Worm (Caenorhabditis elegans) whole organism, L4 larva: ENCODE results near the gene skr-18.

Experiments
- F10B5.3 ChIP-seq: sonication (generic microtip); optimal IDR thresholded peaks from 2 replicates; lab custom pipeline; 2016; ENCODE audit warnings: mild to moderate bottlenecking, missing genetic modification characterization, missing compliant biosample characterization
- F37D6.2 ChIP-seq: sonication (generic microtip); optimal IDR thresholded peaks from 2 replicates; lab custom pipeline; 2016; ENCODE audit warnings: mild to moderate bottlenecking, missing genetic modification characterization, missing compliant biosample characterization
- T20F7.1 ChIP-seq: fragments of 200-800 bp; sonication (Bioruptor generic); optimal IDR thresholded peaks from 2 replicates; lab custom pipeline; 2018; ENCODE audit warnings: mild to moderate bottlenecking, missing genetic modification characterization, missing compliant biosample characterization
- T26A8.4 ChIP-seq: fragments of 200-800 bp; sonication (Bioruptor generic); IDR thresholded peaks from 2 replicates; pipeline ENCODE4 v1.3.6; 2022; ENCODE audit warnings: missing genetic modification characterization, missing compliant biosample characterization
- ama-1 ChIP-seq: fragments of 150-350 bp; optimal IDR thresholded peaks from 2 replicates; lab custom pipeline; 2014; ENCODE audit warnings: inconsistent platforms, mixed read lengths
- ceh-20 ChIP-seq: fragments of 200-800 bp; sonication (Bioruptor generic); IDR thresholded peaks from 2 replicates; pipeline ENCODE4 v1.3.6; 2022; ENCODE audit warnings: missing genetic modification reagents, missing genetic modification characterization, missing compliant biosample characterization
- ceh-32 ChIP-seq: sonication (generic microtip); optimal IDR thresholded peaks from 2 replicates; lab custom pipeline; 2016; ENCODE audit warnings: mild to moderate bottlenecking, missing genetic modification characterization, missing compliant biosample characterization; ENCODE audit not compliant: poor library complexity
- ceh-62 ChIP-seq: sonication (generic microtip); optimal IDR thresholded peaks from 2 replicates; lab custom pipeline; 2017; ENCODE audit warnings: missing biosample characterization, missing genetic modification characterization
- ces-1 ChIP-seq: fragments of 150-350 bp; sonication (generic microtip); optimal IDR thresholded peaks from 4 replicates; lab custom pipeline; 2014; ENCODE audit warnings: missing biosample characterization, missing genetic modification reagents, missing genetic modification characterization
- ctbp-1 ChIP-seq: fragments of 200-800 bp; sonication (Bioruptor generic); IDR thresholded peaks from 2 replicates; pipeline ENCODE4 v1.3.6; 2022; ENCODE audit warnings: missing genetic modification reagents, missing genetic modification characterization, missing compliant biosample characterization
- daf-12 ChIP-seq: fragments of 150-350 bp; optimal IDR thresholded peaks from 2 replicates; lab custom pipeline; 2014; ENCODE audit warnings: missing biosample characterization, missing genetic modification reagents, missing genetic modification characterization
- daf-8 ChIP-seq: fragments of 200-800 bp; sonication (Bioruptor generic); IDR thresholded peaks from 2 replicates; pipeline ENCODE4 v1.3.6; 2022; ENCODE audit warnings: missing genetic modification characterization, missing compliant biosample characterization
- dpl-1 ChIP-seq: fragments of 150-350 bp; optimal IDR thresholded peaks from 2 replicates; lab custom pipeline; 2014; ENCODE audit warnings: missing biosample characterization, missing genetic modification reagents, missing genetic modification characterization
- fkh-10 ChIP-seq: fragments of 150-350 bp; optimal IDR thresholded peaks from 2 replicates; lab custom pipeline; 2014; ENCODE audit warnings: missing biosample characterization, missing genetic modification reagents, missing genetic modification characterization
- hif-1 ChIP-seq, 2 experiments: sonication (generic microtip); optimal IDR thresholded peaks; 2 replicates each; lab custom pipeline; 2016 to 2017; ENCODE audit warnings: missing compliant biosample characterization in 2 of 2, missing genetic modification characterization in 2 of 2, missing genetic modification reagents in 2 of 2, missing genotype in 2 of 2, mild to moderate bottlenecking in 1 of 2
- hlh-11 ChIP-seq: fragments of 200-800 bp; sonication (Bioruptor generic); optimal IDR thresholded peaks from 2 replicates; lab custom pipeline; 2018; ENCODE audit warnings: mild to moderate bottlenecking, missing genetic modification characterization, missing compliant biosample characterization
- hlh-30 ChIP-seq: sonication (generic microtip); optimal IDR thresholded peaks from 2 replicates; lab custom pipeline; 2017; ENCODE audit warnings: antibody characterized with exemption, mild to moderate bottlenecking, missing genetic modification characterization, missing compliant biosample characterization; ENCODE audit not compliant: insufficient read depth
- hmg-1.1 ChIP-seq: fragments of 200-800 bp; sonication (Bioruptor generic); IDR thresholded peaks from 2 replicates; pipeline ENCODE4 v1.3.6; 2022; ENCODE audit warnings: missing genetic modification reagents, missing genetic modification characterization, missing compliant biosample characterization
- lim-7 ChIP-seq: fragments of 200-800 bp; sonication (Bioruptor generic); IDR thresholded peaks from 2 replicates; pipeline ENCODE4 v1.3.6; 2022; ENCODE audit warnings: missing genetic modification characterization, missing compliant biosample characterization
- lin-1 ChIP-seq: fragments of 200-800 bp; sonication (Bioruptor generic); IDR thresholded peaks from 2 replicates; pipeline ENCODE4 v1.3.6; 2022; ENCODE audit warnings: missing genetic modification reagents, missing genetic modification characterization, missing compliant biosample characterization
- lin-15B ChIP-seq: fragments of 150-350 bp; sonication (generic microtip); optimal IDR thresholded peaks from 3 replicates; lab custom pipeline; 2014; ENCODE audit warnings: missing biosample characterization, missing genetic modification characterization
- lin-38 ChIP-seq: fragments of 200-800 bp; sonication (Bioruptor generic); IDR thresholded peaks from 2 replicates; pipeline ENCODE4 v1.3.6; 2022; ENCODE audit warnings: missing genetic modification reagents, missing genetic modification characterization, missing compliant biosample characterization
- lin-39 ChIP-seq: fragments of 150-350 bp; optimal IDR thresholded peaks from 2 replicates; lab custom pipeline; 2014; ENCODE audit warnings: missing biosample characterization, missing genetic modification reagents, missing genetic modification characterization
- lir-3 ChIP-seq: sonication (generic microtip); optimal IDR thresholded peaks from 2 replicates; lab custom pipeline; 2016; ENCODE audit warnings: mild to moderate bottlenecking, missing genetic modification characterization, missing compliant biosample characterization
- lsy-2 ChIP-seq, 2 experiments: fragments of 150-350 bp in 1 of 2; sonication (generic microtip) in 1 of 2; optimal IDR thresholded peaks; 2 replicates each; lab custom pipeline; 2014 to 2017; ENCODE audit warnings: missing biosample characterization in 2 of 2, missing genetic modification characterization in 2 of 2
- madf-9 ChIP-seq: fragments of 200-800 bp; sonication (Bioruptor generic); conservative IDR thresholded peaks from 2 replicates; pipeline ENCODE4 v1.3.6; 2022; ENCODE audit warnings: missing genetic modification reagents, missing genetic modification characterization, missing compliant biosample characterization
- mep-1 ChIP-seq: fragments of 150-350 bp; sonication (generic microtip); optimal IDR thresholded peaks from 3 replicates; lab custom pipeline; 2014; ENCODE audit warnings: missing biosample characterization, missing genetic modification characterization
- mes-2 ChIP-seq: sonication (generic microtip); optimal IDR thresholded peaks from 2 replicates; lab custom pipeline; 2016; ENCODE audit warnings: missing genotype, mild to moderate bottlenecking, missing genetic modification characterization, missing compliant biosample characterization; ENCODE audit not compliant: poor library complexity, severe bottlenecking
- mxl-2 ChIP-seq: fragments of 200-800 bp; sonication (Bioruptor generic); conservative IDR thresholded peaks from 2 replicates; pipeline ENCODE4 v1.3.6; 2022; ENCODE audit warnings: missing genetic modification reagents, missing genetic modification characterization, missing compliant biosample characterization
- nhr-10 ChIP-seq: fragments of 150-350 bp; optimal IDR thresholded peaks from 2 replicates; lab custom pipeline; 2014; ENCODE audit warnings: missing biosample characterization, missing genetic modification characterization
- nhr-25 ChIP-seq: sonication (generic microtip); optimal IDR thresholded peaks from 2 replicates; lab custom pipeline; 2017; ENCODE audit warnings: missing genetic modification characterization, mild to moderate bottlenecking, missing compliant biosample characterization, antibody characterized with exemption, moderate library complexity, borderline replicate concordance; ENCODE audit not compliant: insufficient read depth
- nhr-28 ChIP-seq: fragments of 150-350 bp; optimal IDR thresholded peaks from 2 replicates; lab custom pipeline; 2014; ENCODE audit warnings: missing biosample characterization, missing genetic modification characterization
- nhr-6 ChIP-seq: fragments of 150-350 bp; optimal IDR thresholded peaks from 2 replicates; lab custom pipeline; 2014; ENCODE audit warnings: missing biosample characterization, missing genetic modification characterization
- nhr-77 ChIP-seq: fragments of 150-350 bp; optimal IDR thresholded peaks from 2 replicates; lab custom pipeline; 2014; ENCODE audit warnings: missing biosample characterization, missing genetic modification characterization
- php-3 ChIP-seq: fragments of 200-800 bp; sonication (Bioruptor generic); IDR thresholded peaks from 2 replicates; pipeline ENCODE4 v1.3.6; 2022; ENCODE audit warnings: missing genetic modification reagents, missing genetic modification characterization, missing compliant biosample characterization
- skn-1 ChIP-seq: fragments of 150-350 bp; optimal IDR thresholded peaks from 2 replicates; lab custom pipeline; 2014; ENCODE audit warnings: missing biosample characterization, missing genetic modification characterization
- snpc-4 ChIP-seq: fragments of 150-350 bp; optimal IDR thresholded peaks from 2 replicates; lab custom pipeline; 2014; ENCODE audit warnings: missing biosample characterization, missing genetic modification characterization
- unc-130 ChIP-seq: sonication (generic microtip); optimal IDR thresholded peaks from 2 replicates; lab custom pipeline; 2016; ENCODE audit warnings: missing genetic modification reagents, missing genetic modification characterization, missing compliant biosample characterization
- unc-62 ChIP-seq, 3 experiments: fragments of 150-350 bp in 1 of 3; sonication (generic microtip); optimal IDR thresholded peaks in 2 of 3; peaks in 1 of 3; 1 replicate in 1 of 3; 2 replicates in 2 of 3; lab custom pipeline; 2014 to 2017; ENCODE audit warnings: missing biosample characterization in 3 of 3, missing genetic modification characterization in 3 of 3, missing genetic modification reagents in 3 of 3, missing genotype in 1 of 3
- zag-1 ChIP-seq: fragments of 150-350 bp; optimal IDR thresholded peaks from 2 replicates; lab custom pipeline; 2014; ENCODE audit warnings: missing biosample characterization, missing genetic modification characterization
- zip-11 ChIP-seq: fragments of 200-800 bp; sonication (Bioruptor generic); IDR thresholded peaks from 2 replicates; pipeline ENCODE4 v1.3.6; 2022; ENCODE audit warnings: missing genetic modification characterization, missing compliant biosample characterization
- zip-2 ChIP-seq: fragments of 150-350 bp; optimal IDR thresholded peaks from 2 replicates; lab custom pipeline; 2014; ENCODE audit warnings: missing biosample characterization, missing genetic modification characterization

skr-18 gene

DNA sequence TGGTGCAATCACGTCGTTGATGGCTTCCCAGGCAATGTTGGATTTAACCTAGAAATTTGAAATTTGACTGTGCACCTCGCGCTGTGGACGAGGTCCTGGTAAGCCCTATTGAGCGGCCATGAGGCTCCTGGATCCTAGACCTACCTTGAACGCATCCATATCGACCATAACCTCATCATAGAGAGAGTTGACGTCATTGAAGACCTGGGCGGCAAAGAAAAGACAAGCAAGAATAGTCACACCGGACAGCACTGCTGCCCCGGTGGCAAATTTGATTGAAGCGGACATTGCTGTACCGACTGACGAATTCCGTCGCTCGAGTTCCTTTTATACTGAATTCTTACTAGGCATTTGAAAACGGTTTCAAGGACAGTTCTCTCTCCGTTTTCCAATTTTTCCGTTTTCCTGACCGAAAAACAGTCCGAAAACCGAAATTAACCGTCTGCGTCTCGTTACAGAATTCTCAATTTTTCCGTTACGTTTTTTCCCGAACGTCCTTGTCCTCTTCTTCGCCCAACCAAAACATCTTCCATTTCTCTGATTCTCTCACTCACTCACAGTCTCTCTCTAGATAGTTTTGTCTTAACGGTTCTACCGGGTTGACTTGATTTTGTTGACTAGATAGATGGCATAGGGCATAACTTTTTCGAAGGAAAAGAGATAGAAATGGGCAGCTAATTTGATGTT, 31.7 kb downstream of the skr-18 start, which contains the start of gene col-103:
TSS of gene col-103 (minus strand) at position 302 of the 687 bp plus-strand sequence.
- TF ChIP-seq ceh-32 (no peak), fkh-10 (GFP tag; lab: Kevin White, UChicago) (no peak), zip-11 (GFP tag; lab: Robert Waterston, UW) (no peak), ces-1 (GFP tag; lab: Kevin White, UChicago) (no peak), lin-39 (tag; lab: Kevin White, UChicago) (no peak), lin-1 (GFP tag; lab: Robert Waterston, UW) (no peak), lir-3 (tag; lab: Kevin White, UChicago) (no peak), daf-8 (GFP tag; lab: Robert Waterston, UW) (no peak), lin-38 (no peak), nhr-10 (tag; lab: Kevin White, UChicago) (no peak), T26A8.4 (no peak), hif-1 (tag; optimal IDR thresholded peaks at IDR 0.05; lab: Kevin White, UChicago) (no peak), lsy-2 (tag; optimal IDR thresholded peaks at IDR 0.05; lab: Kevin White, UChicago) (peak in 1 of 2 experiments; percentile 21), madf-9 (GFP tag; lab: Robert Waterston, UW) (no peak), F37D6.2 (tag; lab: Kevin White, UChicago) (no peak), ceh-62 (tag; lab: Kevin White, UChicago) (no peak), unc-62 (GFP tag; optimal IDR thresholded peaks at IDR 0.05 in 1 of 2; lab: Kevin White, UChicago) (peak in 1 of 2 experiments; percentile 92), unc-62 (tag; optimal IDR thresholded peaks at IDR 0.05; lab: Kevin White, UChicago) (no peak), mep-1 (tag; lab: Kevin White, UChicago) (peak; percentile 19), mes-2 (tag; lab: Kevin White, UChicago) (peak; percentile 34), php-3 (GFP tag; lab: Robert Waterston, UW) (no peak), F10B5.3 (tag; lab: Kevin White, UChicago) (no peak), zag-1 (no peak), lim-7 (GFP tag; lab: Robert Waterston, UW) (no peak), ctbp-1 (GFP tag; lab: Robert Waterston, UW) (no peak), nhr-25 (tag; lab: Kevin White, UChicago) (peak; percentile 77), T20F7.1 (GFP tag; lab: Kevin White, UChicago) (no peak), lin-15B (no peak), hlh-30 (no peak), skn-1 (tag; lab: Kevin White, UChicago) (no peak), ama-1 (peak; percentile 93), ceh-20 (GFP tag; lab: Robert Waterston, UW) (no peak), nhr-28 (tag; lab: Kevin White, UChicago) (peak; percentile 51), mxl-2 (GFP tag; lab: Robert Waterston, UW) (no peak), unc-130 (GFP tag; lab: Kevin White, UChicago) (no peak), hmg-1.1 (no peak), snpc-4 (tag; lab: Kevin White, UChicago) (no peak), nhr-77 (tag; lab: Kevin White, UChicago) (no peak), zip-2 (tag; lab: Kevin White, UChicago) (no peak), daf-12 (tag; lab: Kevin White, UChicago) (no peak), hlh-11 (tag; lab: Kevin White, UChicago) (no peak), dpl-1 (no peak), nhr-6 (tag; lab: Kevin White, UChicago) (no peak)
